Worm (Caenorhabditis elegans) whole organism, L4 larva: ENCODE results near the gene fbxa-166.

Source experiments
- F37D6.2 ChIP-seq: sonication (generic microtip); optimal IDR thresholded peaks from 2 replicates; lab custom pipeline; 2016; ENCODE audit warnings: mild to moderate bottlenecking, missing genetic modification characterization, missing compliant biosample characterization
- T20F7.1 ChIP-seq: fragments of 200-800 bp; sonication (Bioruptor generic); optimal IDR thresholded peaks from 2 replicates; lab custom pipeline; 2018; ENCODE audit warnings: mild to moderate bottlenecking, missing genetic modification characterization, missing compliant biosample characterization
- Y48G9A.11 ChIP-seq: fragments of 200-800 bp; sonication (Bioruptor generic); IDR thresholded peaks from 2 replicates; pipeline ENCODE4 v1.3.6; 2022; ENCODE audit warnings: missing genetic modification reagents, missing genetic modification characterization, missing compliant biosample characterization
- Y75B8A.6 ChIP-seq: fragments of 200-800 bp; sonication (Bioruptor generic); IDR thresholded peaks from 2 replicates; pipeline ENCODE4 v1.3.6; 2022; ENCODE audit warnings: missing genetic modification reagents, missing genetic modification characterization, missing compliant biosample characterization
- ZK337.2 ChIP-seq: fragments of 200-800 bp; sonication (Bioruptor generic); IDR thresholded peaks from 2 replicates; pipeline ENCODE4 v1.3.6; 2022; ENCODE audit warnings: missing genetic modification reagents, missing genetic modification characterization, missing compliant biosample characterization
- attf-4 ChIP-seq: sonication (generic microtip); optimal IDR thresholded peaks from 3 replicates; lab custom pipeline; 2017; ENCODE audit warnings: missing biosample characterization, missing genetic modification characterization
- ceh-20 ChIP-seq: fragments of 200-800 bp; sonication (Bioruptor generic); IDR thresholded peaks from 2 replicates; pipeline ENCODE4 v1.3.6; 2022; ENCODE audit warnings: missing genetic modification reagents, missing genetic modification characterization, missing compliant biosample characterization
- ceh-62 ChIP-seq: sonication (generic microtip); optimal IDR thresholded peaks from 2 replicates; lab custom pipeline; 2017; ENCODE audit warnings: missing biosample characterization, missing genetic modification characterization
- ces-1 ChIP-seq: fragments of 150-350 bp; sonication (generic microtip); optimal IDR thresholded peaks from 4 replicates; lab custom pipeline; 2014; ENCODE audit warnings: missing biosample characterization, missing genetic modification reagents, missing genetic modification characterization
- cey-2 ChIP-seq: sonication (generic microtip); optimal IDR thresholded peaks from 3 replicates; lab custom pipeline; 2017; ENCODE audit warnings: missing genetic modification characterization, mild to moderate bottlenecking, missing compliant biosample characterization, antibody characterized with exemption, borderline replicate concordance; ENCODE audit not compliant: insufficient read depth
- daf-12 ChIP-seq: fragments of 150-350 bp; optimal IDR thresholded peaks from 2 replicates; lab custom pipeline; 2014; ENCODE audit warnings: missing biosample characterization, missing genetic modification reagents, missing genetic modification characterization
- daf-16 ChIP-seq, 3 experiments: sonication (generic microtip); optimal IDR thresholded peaks; 2 replicates each; lab custom pipeline; 2016 to 2017; ENCODE audit warnings: missing genetic modification characterization in 3 of 3, missing genetic modification reagents in 3 of 3, mild to moderate bottlenecking in 2 of 3, missing compliant biosample characterization in 2 of 3, missing biosample characterization in 1 of 3, moderate library complexity in 1 of 3
- dmd-6 ChIP-seq: fragments of 200-800 bp; sonication (Bioruptor generic); IDR thresholded peaks from 2 replicates; pipeline ENCODE4 v1.3.6; 2022; ENCODE audit warnings: missing genetic modification reagents, missing genetic modification characterization, missing compliant biosample characterization
- dmd-9 ChIP-seq: fragments of 200-800 bp; sonication (Bioruptor generic); IDR thresholded peaks from 2 replicates; pipeline ENCODE4 v1.3.6; 2022; ENCODE audit warnings: missing genetic modification reagents, missing genetic modification characterization, missing compliant biosample characterization
- dpl-1 ChIP-seq: fragments of 150-350 bp; optimal IDR thresholded peaks from 2 replicates; lab custom pipeline; 2014; ENCODE audit warnings: missing biosample characterization, missing genetic modification reagents, missing genetic modification characterization
- egl-43 ChIP-seq: fragments of 200-800 bp; sonication (Bioruptor generic); IDR thresholded peaks from 2 replicates; pipeline ENCODE4 v1.3.6; 2022; ENCODE audit warnings: missing genetic modification reagents, missing genetic modification characterization, missing compliant biosample characterization
- fos-1 ChIP-seq: fragments of 150-350 bp; optimal IDR thresholded peaks from 2 replicates; lab custom pipeline; 2014; ENCODE audit warnings: missing biosample characterization, missing genetic modification characterization
- gei-8 ChIP-seq: fragments of 200-800 bp; sonication (Bioruptor generic); optimal IDR thresholded peaks from 2 replicates; lab custom pipeline; 2018; ENCODE audit warnings: mild to moderate bottlenecking, missing genetic modification characterization, missing compliant biosample characterization
- hif-1 ChIP-seq, 2 experiments: sonication (generic microtip); optimal IDR thresholded peaks; 2 replicates each; lab custom pipeline; 2016 to 2017; ENCODE audit warnings: missing compliant biosample characterization in 2 of 2, missing genetic modification characterization in 2 of 2, missing genetic modification reagents in 2 of 2, missing genotype in 2 of 2, mild to moderate bottlenecking in 1 of 2
- hlh-11 ChIP-seq: fragments of 200-800 bp; sonication (Bioruptor generic); optimal IDR thresholded peaks from 2 replicates; lab custom pipeline; 2018; ENCODE audit warnings: mild to moderate bottlenecking, missing genetic modification characterization, missing compliant biosample characterization
- lim-7 ChIP-seq: fragments of 200-800 bp; sonication (Bioruptor generic); IDR thresholded peaks from 2 replicates; pipeline ENCODE4 v1.3.6; 2022; ENCODE audit warnings: missing genetic modification characterization, missing compliant biosample characterization
- lin-1 ChIP-seq: fragments of 200-800 bp; sonication (Bioruptor generic); IDR thresholded peaks from 2 replicates; pipeline ENCODE4 v1.3.6; 2022; ENCODE audit warnings: missing genetic modification reagents, missing genetic modification characterization, missing compliant biosample characterization
- mdl-1 ChIP-seq, 2 experiments: fragments of 150-350 bp in 1 of 2; sonication (generic microtip) in 1 of 2; optimal IDR thresholded peaks; 2 replicates each; lab custom pipeline; 2014 to 2017; ENCODE audit warnings: missing biosample characterization in 2 of 2, missing genetic modification characterization in 2 of 2
- mxl-2 ChIP-seq: fragments of 200-800 bp; sonication (Bioruptor generic); conservative IDR thresholded peaks from 2 replicates; pipeline ENCODE4 v1.3.6; 2022; ENCODE audit warnings: missing genetic modification reagents, missing genetic modification characterization, missing compliant biosample characterization
- nhr-10 ChIP-seq: fragments of 150-350 bp; optimal IDR thresholded peaks from 2 replicates; lab custom pipeline; 2014; ENCODE audit warnings: missing biosample characterization, missing genetic modification characterization
- nhr-28 ChIP-seq: fragments of 150-350 bp; optimal IDR thresholded peaks from 2 replicates; lab custom pipeline; 2014; ENCODE audit warnings: missing biosample characterization, missing genetic modification characterization
- nhr-48 ChIP-seq: sonication (generic microtip); optimal IDR thresholded peaks from 2 replicates; lab custom pipeline; 2016; ENCODE audit warnings: mild to moderate bottlenecking, missing genetic modification characterization, missing compliant biosample characterization
- nhr-77 ChIP-seq: fragments of 150-350 bp; optimal IDR thresholded peaks from 2 replicates; lab custom pipeline; 2014; ENCODE audit warnings: missing biosample characterization, missing genetic modification characterization
- pha-4 ChIP-seq, 2 experiments: fragments of 150-350 bp in 1 of 2; fragments of 200-800 bp in 1 of 2; sonication (Bioruptor generic) in 1 of 2; IDR thresholded peaks in 1 of 2; optimal IDR thresholded peaks in 1 of 2; 2 replicates each; pipeline versions ENCODE4 v1.3.6 to Lab custom; 2014 to 2022; ENCODE audit warnings: missing genetic modification characterization in 2 of 2, missing genetic modification reagents in 2 of 2, missing biosample characterization in 1 of 2, missing compliant biosample characterization in 1 of 2
- php-3 ChIP-seq: fragments of 200-800 bp; sonication (Bioruptor generic); IDR thresholded peaks from 2 replicates; pipeline ENCODE4 v1.3.6; 2022; ENCODE audit warnings: missing genetic modification reagents, missing genetic modification characterization, missing compliant biosample characterization
- pqm-1 ChIP-seq: sonication (generic microtip); optimal IDR thresholded peaks from 2 replicates; lab custom pipeline; 2017; ENCODE audit warnings: missing biosample characterization, missing genetic modification characterization
- rbr-2 ChIP-seq: sonication (generic microtip); optimal IDR thresholded peaks from 2 replicates; lab custom pipeline; 2016; ENCODE audit warnings: missing genotype, missing genetic modification characterization, missing compliant biosample characterization
- saeg-2 ChIP-seq: fragments of 200-800 bp; sonication (Bioruptor generic); IDR thresholded peaks from 2 replicates; pipeline ENCODE4 v1.3.6; 2022; ENCODE audit warnings: missing genetic modification reagents, missing genetic modification characterization, missing compliant biosample characterization
- sdz-12 ChIP-seq: fragments of 200-800 bp; sonication (Bioruptor generic); optimal IDR thresholded peaks from 2 replicates; lab custom pipeline; 2018; ENCODE audit warnings: mild to moderate bottlenecking, missing genetic modification characterization, missing compliant biosample characterization
- set-16 ChIP-seq: fragments of 200-800 bp; sonication (Bioruptor generic); IDR thresholded peaks from 2 replicates; pipeline ENCODE4 v1.3.6; 2022; ENCODE audit warnings: missing genetic modification reagents, missing genetic modification characterization, missing compliant biosample characterization
- snpc-4 ChIP-seq: fragments of 150-350 bp; optimal IDR thresholded peaks from 2 replicates; lab custom pipeline; 2014; ENCODE audit warnings: missing biosample characterization, missing genetic modification characterization
- spr-3 ChIP-seq: fragments of 200-800 bp; sonication (Bioruptor generic); optimal IDR thresholded peaks from 2 replicates; lab custom pipeline; 2018; ENCODE audit warnings: mild to moderate bottlenecking, missing genetic modification characterization, missing compliant biosample characterization
- tag-97 ChIP-seq: fragments of 200-800 bp; sonication (Bioruptor generic); IDR thresholded peaks from 2 replicates; pipeline ENCODE4 v1.3.6; 2022; ENCODE audit warnings: missing genetic modification characterization, missing compliant biosample characterization
- tra-1 ChIP-seq: fragments of 200-800 bp; sonication (Bioruptor generic); IDR thresholded peaks from 2 replicates; pipeline ENCODE4 v1.3.6; 2022; ENCODE audit warnings: missing genetic modification reagents, missing genetic modification characterization, missing compliant biosample characterization
- zfp-3 ChIP-seq: fragments of 200-800 bp; sonication (Bioruptor generic); conservative IDR thresholded peaks from 2 replicates; pipeline ENCODE4 v1.3.6; 2022; ENCODE audit warnings: missing genetic modification reagents, missing genetic modification characterization, missing compliant biosample characterization

fbxa-166 gene

ce11 chrII:1608915-1609314, 9.9 kb downstream of the fbxa-166 start (continued):
- TF ChIP-seq T20F7.1 (GFP tag; lab: Kevin White, UChicago) (no peak), ces-1 (GFP tag; lab: Kevin White, UChicago) (no peak), hif-1 (tag; optimal IDR thresholded peaks at IDR 0.05; lab: Kevin White, UChicago) (no peak), ceh-62 (tag; lab: Kevin White, UChicago) (no peak), ceh-20 (GFP tag; lab: Robert Waterston, UW) (no peak), nhr-77 (tag; lab: Kevin White, UChicago) (peak; percentile 49), nhr-10 (tag; lab: Kevin White, UChicago) (no peak), dmd-9 (no peak), daf-16 (GFP tag; optimal IDR thresholded peaks at IDR 0.05; lab: Kevin White, UChicago) (no peak), daf-16 (tag; optimal IDR thresholded peaks at IDR 0.05; lab: Kevin White, UChicago) (peak; percentile 85), Y75B8A.6 (GFP tag; lab: Robert Waterston, UW) (no peak), F37D6.2 (tag; lab: Kevin White, UChicago) (no peak), mxl-2 (no peak), daf-12 (tag; lab: Kevin White, UChicago) (no peak), snpc-4 (tag; lab: Kevin White, UChicago) (no peak), hlh-11 (tag; lab: Kevin White, UChicago) (peak; percentile 56), saeg-2 (GFP tag; lab: Robert Waterston, UW) (no peak), php-3 (GFP tag; lab: Robert Waterston, UW) (no peak), spr-3 (GFP tag; lab: Kevin White, UChicago) (no peak), tra-1 (GFP tag; lab: Robert Waterston, UW) (no peak)

- TF ChIP-seq dmd-6 (GFP tag; lab: Robert Waterston, UW), result no peak
- TF ChIP-seq ceh-20 (GFP tag; lab: Robert Waterston, UW), result no peak
- no peak for TF ChIP-seq rbr-2 (tag; lab: Kevin White, UChicago)
- TF ChIP-seq lim-7 (GFP tag; lab: Robert Waterston, UW), result no peak
- TF ChIP-seq mdl-1 (tag; optimal IDR thresholded peaks at IDR 0.05; lab: Kevin White, UChicago), result no peak
- TF ChIP-seq cey-2, result no peak
- TF ChIP-seq dpl-1 (GFP tag; lab: Kevin White, UChicago), result no peak
- TF ChIP-seq set-16 (GFP tag; lab: Robert Waterston, UW), result no peak
- TF ChIP-seq nhr-48 (tag; lab: Kevin White, UChicago), result no peak
- TF ChIP-seq tag-97, result no peak
- TF ChIP-seq sdz-12 (GFP tag; lab: Kevin White, UChicago), result no peak
- TF ChIP-seq egl-43 (GFP tag; lab: Robert Waterston, UW), result no peak
- no peak for TF ChIP-seq attf-4
- TF ChIP-seq gei-8 (GFP tag; lab: Kevin White, UChicago), result no peak
- peak; percentile 48 for TF ChIP-seq nhr-28 (tag; lab: Kevin White, UChicago)
- no peak for TF ChIP-seq lin-1 (GFP tag; lab: Robert Waterston, UW)
- TF ChIP-seq daf-16 (GFP tag; optimal IDR thresholded peaks at IDR 0.05; lab: Kevin White, UChicago), result no peak
- TF ChIP-seq daf-16 (tag; optimal IDR thresholded peaks at IDR 0.05; lab: Kevin White, UChicago), result peak; percentile 86
- no peak for TF ChIP-seq saeg-2 (GFP tag; lab: Robert Waterston, UW)
- TF ChIP-seq pqm-1 (tag; lab: Kevin White, UChicago), result peak; percentile 80
- TF ChIP-seq pha-4 (GFP tag; IDR thresholded peaks at IDR 0.05; lab: Robert Waterston, UW), result no peak
- TF ChIP-seq pha-4 (tag; optimal IDR thresholded peaks at IDR 0.05; lab: Kevin White, UChicago), result no peak
- no peak for TF ChIP-seq ZK337.2
- TF ChIP-seq zfp-3 (GFP tag; lab: Robert Waterston, UW), result no peak
- TF ChIP-seq fos-1 (tag; lab: Kevin White, UChicago), result no peak
- TF ChIP-seq Y48G9A.11 (GFP tag; lab: Robert Waterston, UW), result no peak
- TF ChIP-seq nhr-77 (tag; lab: Kevin White, UChicago), result peak; percentile 46
- TF ChIP-seq hlh-11 (tag; lab: Kevin White, UChicago), result peak; percentile 15
- TF ChIP-seq, all 104 proteins: peak for 5
These were observed 11.3 kb downstream of the fbxa-166 start for ce11 chrII:1607575-1607974.
